Fruit fly (Drosophila melanogaster) whole organism, embryonic: ENCODE results near the gene CG14135.

Source experiments
- Atf6 ChIP-seq: fragments of 200-800 bp; sonication (Bioruptor generic); IDR thresholded peaks from 2 replicates; pipeline ENCODE4 v1.3.6; 2022; ENCODE audit warnings: missing biosample characterization, missing genetic modification characterization
- CG10543 ChIP-seq: fragments of 200-800 bp; sonication (Bioruptor generic); optimal IDR thresholded peaks from 3 replicates; lab custom pipeline; 2017; ENCODE audit warnings: missing biosample characterization, mild to moderate bottlenecking, missing genetic modification characterization, moderate library complexity
- CG10959 ChIP-seq: fragments of 200-800 bp; sonication (Bioruptor generic); IDR thresholded peaks from 2 replicates; pipeline ENCODE4 v1.3.6; 2022; ENCODE audit warnings: missing biosample characterization, missing genetic modification characterization
- CG10979 ChIP-seq: fragments of 200-800 bp; sonication (Bioruptor generic); optimal IDR thresholded peaks from 2 replicates; lab custom pipeline; 2018; ENCODE audit warnings: missing biosample characterization, mild to moderate bottlenecking, missing genetic modification characterization, moderate library complexity
- CG14441 ChIP-seq: fragments of 200-800 bp; sonication (Bioruptor generic); IDR thresholded peaks from 2 replicates; pipeline ENCODE4 v1.3.6; 2022; ENCODE audit warnings: missing biosample characterization, missing genetic modification characterization
- CG17568 ChIP-seq: fragments of 200-800 bp; sonication (Bioruptor generic); optimal IDR thresholded peaks from 2 replicates; lab custom pipeline; 2018; ENCODE audit warnings: missing biosample characterization, mild to moderate bottlenecking, missing genetic modification characterization, moderate library complexity
- CG18764 ChIP-seq: fragments of 200-800 bp; sonication (Bioruptor generic); optimal IDR thresholded peaks from 3 replicates; lab custom pipeline; 2016; ENCODE audit warnings: missing biosample characterization, missing genetic modification characterization
- CG2199 ChIP-seq: fragments of 200-800 bp; sonication (Bioruptor generic); IDR thresholded peaks from 3 replicates; pipeline ENCODE4 v1.3.6; 2022; ENCODE audit warnings: missing biosample characterization, missing genetic modification characterization
- CG42726 ChIP-seq: fragments of 200-800 bp; sonication (Bioruptor generic); IDR thresholded peaks from 2 replicates; pipeline ENCODE4 v1.3.6; 2022; ENCODE audit warnings: missing biosample characterization, missing genetic modification characterization; ENCODE audit not compliant: partially characterized antibody
- CG43689 ChIP-seq: fragments of 200-800 bp; sonication (Bioruptor generic); IDR thresholded peaks from 2 replicates; pipeline ENCODE4 v1.3.6; 2022; ENCODE audit warnings: missing biosample characterization, missing genetic modification characterization
- CG8089 ChIP-seq: fragments of 200-800 bp; sonication (Bioruptor generic); optimal IDR thresholded peaks from 3 replicates; lab custom pipeline; 2016; ENCODE audit warnings: missing biosample characterization, missing genetic modification characterization
- CG8290 ChIP-seq, 3 experiments: fragments of 200-800 bp; sonication (Bioruptor generic); optimal IDR thresholded peaks; 2 replicates each; lab custom pipeline; 2016 to 2019; ENCODE audit warnings: missing biosample characterization in 3 of 3, missing genetic modification characterization in 3 of 3, mild to moderate bottlenecking in 2 of 3, moderate library complexity in 1 of 3
- Eip74EF ChIP-seq, 2 experiments: fragments of 200-800 bp in 1 of 2; fragments of >200 bp in 1 of 2; sonication (Bioruptor generic) in 1 of 2; optimal IDR thresholded peaks; 2 replicates each; lab custom pipeline; 2017 to 2019; ENCODE audit warnings: missing biosample characterization in 2 of 2, missing genetic modification characterization in 2 of 2, mild to moderate bottlenecking in 1 of 2, moderate library complexity in 1 of 2
- Fer1 ChIP-seq: fragments of 200-800 bp; sonication (Bioruptor generic); optimal IDR thresholded peaks from 2 replicates; lab custom pipeline; 2017; ENCODE audit warnings: missing biosample characterization, mild to moderate bottlenecking, missing genetic modification characterization
- HLHmδ ChIP-seq: fragments of 200-800 bp; sonication (Bioruptor generic); optimal IDR thresholded peaks from 2 replicates; lab custom pipeline; 2018; ENCODE audit warnings: missing biosample characterization, mild to moderate bottlenecking, missing genetic modification characterization, moderate library complexity
- Hey ChIP-seq: fragments of 200-800 bp; sonication (Bioruptor generic); optimal IDR thresholded peaks from 3 replicates; lab custom pipeline; 2018; ENCODE audit warnings: missing biosample characterization, mild to moderate bottlenecking, missing genetic modification characterization
- Lim3 ChIP-seq: fragments of 200-800 bp; sonication (Bioruptor generic); IDR thresholded peaks from 2 replicates; pipeline ENCODE4 v1.3.6; 2022; ENCODE audit warnings: missing biosample characterization, missing genetic modification characterization
- Optix ChIP-seq: fragments of 200-800 bp; sonication (Bioruptor generic); IDR thresholded peaks from 3 replicates; pipeline ENCODE4 v1.3.6; 2022; ENCODE audit warnings: missing biosample characterization, missing genetic modification characterization
- ash1 ChIP-seq: fragments of 200-800 bp; sonication (Bioruptor generic); optimal IDR thresholded peaks from 2 replicates; lab custom pipeline; 2018; ENCODE audit warnings: missing biosample characterization, mild to moderate bottlenecking, missing genetic modification characterization
- bsh ChIP-seq, 2 experiments: fragments of 200-800 bp; sonication (Bioruptor generic); optimal IDR thresholded peaks; 2 replicates each; lab custom pipeline; 2017 to 2018; ENCODE audit warnings: mild to moderate bottlenecking in 2 of 2, missing biosample characterization in 2 of 2, missing genetic modification characterization in 2 of 2, moderate library complexity in 1 of 2
- chinmo ChIP-seq: fragments of 200-800 bp; sonication (Bioruptor generic); IDR thresholded peaks from 4 replicates; pipeline ENCODE4 v1.3.6; 2022; ENCODE audit warnings: missing biosample characterization, missing genetic modification characterization; ENCODE audit not compliant: partially characterized antibody
- chn ChIP-seq: fragments of 200-800 bp; sonication (Bioruptor generic); optimal IDR thresholded peaks from 2 replicates; lab custom pipeline; 2016; ENCODE audit warnings: missing biosample characterization, missing genetic modification characterization
- ci ChIP-seq: fragments of 200-800 bp; sonication (Bioruptor generic); IDR thresholded peaks from 3 replicates; pipeline ENCODE4 v1.3.6; 2022; ENCODE audit warnings: missing biosample characterization, missing genetic modification characterization
- corto ChIP-seq: fragments of 200-800 bp; sonication (Bioruptor generic); optimal IDR thresholded peaks from 2 replicates; lab custom pipeline; 2016; ENCODE audit warnings: missing biosample characterization, mild to moderate bottlenecking, missing genetic modification characterization, moderate library complexity
- croc ChIP-seq: fragments of 200-800 bp; sonication (Bioruptor generic); conservative IDR thresholded peaks from 3 replicates; pipeline ENCODE4 v1.3.6; 2022; ENCODE audit warnings: missing biosample characterization, missing genetic modification characterization
- dmrt11E ChIP-seq: fragments of 200-800 bp; sonication (Bioruptor generic); optimal IDR thresholded peaks from 3 replicates; lab custom pipeline; 2018; ENCODE audit warnings: missing biosample characterization, mild to moderate bottlenecking, missing genetic modification characterization, moderate library complexity
- ewg ChIP-seq: fragments of 200-800 bp; sonication (Bioruptor generic); optimal IDR thresholded peaks from 3 replicates; lab custom pipeline; 2017; ENCODE audit warnings: mild to moderate bottlenecking, missing biosample characterization, missing genetic modification reagents, missing genetic modification characterization
- gcm2 ChIP-seq: fragments of 200-800 bp; sonication (Bioruptor generic); optimal IDR thresholded peaks from 2 replicates; lab custom pipeline; 2016; ENCODE audit warnings: missing biosample characterization, missing genetic modification characterization
- gfzf ChIP-seq: fragments of 200-800 bp; sonication (Bioruptor generic); optimal IDR thresholded peaks from 2 replicates; lab custom pipeline; 2016; ENCODE audit warnings: missing biosample characterization, mild to moderate bottlenecking, missing genetic modification characterization, moderate library complexity
- grau ChIP-seq: fragments of 200-800 bp; optimal IDR thresholded peaks from 3 replicates; lab custom pipeline; 2019; ENCODE audit warnings: missing biosample characterization, mild to moderate bottlenecking, missing genetic modification characterization, moderate library complexity
- hbn ChIP-seq: fragments of 200-800 bp; sonication (Bioruptor generic); IDR thresholded peaks from 2 replicates; pipeline ENCODE4 v1.3.6; 2022; ENCODE audit warnings: missing biosample characterization, missing genetic modification characterization; ENCODE audit not compliant: partially characterized antibody
- ind ChIP-seq: fragments of 200-800 bp; sonication (Bioruptor generic); optimal IDR thresholded peaks from 3 replicates; lab custom pipeline; 2016; ENCODE audit warnings: missing biosample characterization, missing genetic modification characterization
- kah ChIP-seq: fragments of 200-800 bp; sonication (Bioruptor generic); optimal IDR thresholded peaks from 2 replicates; lab custom pipeline; 2018; ENCODE audit warnings: missing biosample characterization, mild to moderate bottlenecking, missing genetic modification characterization
- kay ChIP-seq: fragments of 200-800 bp; sonication (Bioruptor generic); optimal IDR thresholded peaks from 2 replicates; lab custom pipeline; 2016; ENCODE audit warnings: missing biosample characterization, missing genetic modification characterization
- kni ChIP-seq: fragments of 200-800 bp; sonication (Bioruptor generic); optimal IDR thresholded peaks from 3 replicates; lab custom pipeline; 2017; ENCODE audit warnings: mild to moderate bottlenecking, missing biosample characterization, missing genetic modification reagents, missing genetic modification characterization
- lab ChIP-seq: fragments of 200-800 bp; sonication (Bioruptor generic); optimal IDR thresholded peaks from 3 replicates; lab custom pipeline; 2017; ENCODE audit warnings: missing biosample characterization, missing genetic modification characterization, mild to moderate bottlenecking, moderate library complexity, missing genetic modification reagents
- luna ChIP-seq: fragments of 200-800 bp; sonication (Bioruptor generic); optimal IDR thresholded peaks from 2 replicates; lab custom pipeline; 2016; ENCODE audit warnings: missing biosample characterization, missing genetic modification characterization
- mam ChIP-seq: fragments of 200-800 bp; sonication (Bioruptor generic); optimal IDR thresholded peaks from 3 replicates; lab custom pipeline; 2016; ENCODE audit warnings: missing biosample characterization, missing genetic modification characterization
- mld ChIP-seq: fragments of 200-800 bp; sonication (Bioruptor generic); IDR thresholded peaks from 3 replicates; pipeline ENCODE4 v1.3.6; 2022; ENCODE audit warnings: missing biosample characterization, missing genetic modification characterization; ENCODE audit not compliant: partially characterized antibody
- nerfin-1 ChIP-seq: fragments of 200-800 bp; sonication (Bioruptor generic); optimal IDR thresholded peaks from 3 replicates; lab custom pipeline; 2019; ENCODE audit warnings: missing biosample characterization, mild to moderate bottlenecking, missing genetic modification characterization, moderate library complexity
- phol ChIP-seq: fragments of 200-800 bp; sonication (Bioruptor generic); optimal IDR thresholded peaks from 3 replicates; lab custom pipeline; 2018; ENCODE audit warnings: missing biosample characterization, mild to moderate bottlenecking, missing genetic modification characterization, moderate library complexity
- pnt ChIP-seq: fragments of 200-800 bp; sonication (Bioruptor generic); optimal IDR thresholded peaks from 3 replicates; lab custom pipeline; 2016; ENCODE audit warnings: missing biosample characterization, missing genetic modification characterization
- pum ChIP-seq: fragments of 200-800 bp; sonication (Bioruptor generic); optimal IDR thresholded peaks from 2 replicates; lab custom pipeline; 2016; ENCODE audit warnings: missing biosample characterization, missing genetic modification characterization
- pzg ChIP-seq: fragments of 200-800 bp; sonication (Bioruptor generic); optimal IDR thresholded peaks from 3 replicates; lab custom pipeline; 2018; ENCODE audit warnings: missing biosample characterization, mild to moderate bottlenecking, missing genetic modification characterization, moderate library complexity
- row ChIP-seq: fragments of 200-800 bp; sonication (Bioruptor generic); IDR thresholded peaks from 3 replicates; pipeline ENCODE4 v1.3.6; 2022; ENCODE audit warnings: missing biosample characterization, missing genetic modification characterization
- tgo ChIP-seq: fragments of 200-800 bp; sonication (Bioruptor generic); IDR thresholded peaks from 3 replicates; pipeline ENCODE4 v1.3.6; 2022; ENCODE audit warnings: missing biosample characterization, missing genetic modification characterization
- tup ChIP-seq: fragments of 200-800 bp; sonication (Bioruptor generic); optimal IDR thresholded peaks from 2 replicates; lab custom pipeline; 2016; ENCODE audit warnings: missing biosample characterization, mild to moderate bottlenecking, missing genetic modification characterization, moderate library complexity
- wek ChIP-seq: fragments of 200-800 bp; sonication (Bioruptor generic); optimal IDR thresholded peaks from 3 replicates; lab custom pipeline; 2018; ENCODE audit warnings: missing biosample characterization, mild to moderate bottlenecking, missing genetic modification characterization, moderate library complexity
- zen ChIP-seq: fragments of 200-800 bp; sonication (Bioruptor generic); optimal IDR thresholded peaks from 3 replicates; lab custom pipeline; 2018; ENCODE audit warnings: missing biosample characterization, mild to moderate bottlenecking, missing genetic modification characterization, moderate library complexity

Gene CG14135

DNA sequence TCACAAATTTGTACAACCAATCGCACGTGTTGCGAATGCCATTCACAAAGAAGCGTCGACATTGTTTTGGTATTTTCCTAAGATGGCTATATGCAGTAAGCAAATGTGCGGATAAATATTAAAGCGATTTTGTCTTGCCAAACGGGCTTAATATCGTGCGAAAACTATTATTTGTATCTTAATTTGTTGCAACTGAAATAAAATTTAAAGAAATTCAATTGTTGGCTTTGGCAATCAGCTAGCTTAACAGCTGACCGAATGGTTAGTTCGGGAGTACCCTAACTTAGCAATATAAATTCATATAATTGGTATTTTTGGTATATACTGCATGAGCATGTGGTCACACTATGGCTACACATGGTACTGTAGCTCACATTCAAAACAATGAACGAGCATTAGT, 43.0 kb upstream of the CG14135 start, which contains the start of the genes RIOK1 and Polr3H (continued):
- peak; percentile 74 for TF ChIP-seq tgo (GFP tag; lab: Robert Waterston, UW)
- peak; percentile 94 for TF ChIP-seq wek (GFP tag; lab: Kevin White, UChicago)
- peak; percentile 31 for TF ChIP-seq CG8290 (GFP tag; optimal IDR thresholded peaks at IDR 0.05; lab: Kevin White, UChicago)
- no peak for TF ChIP-seq CG8290 (tag; optimal IDR thresholded peaks at IDR 0.05; lab: Kevin White, UChicago)
- TF ChIP-seq hbn (GFP tag; lab: Robert Waterston, UW), result no peak
- TF ChIP-seq ewg (GFP tag; lab: Kevin White, UChicago), result peak; percentile 34
- no peak for TF ChIP-seq nerfin-1
- no peak for TF ChIP-seq ash1
- peak; percentile 83 for TF ChIP-seq mam
- TF ChIP-seq kah (GFP tag; lab: Kevin White, UChicago), result no peak
- TF ChIP-seq tup (GFP tag; lab: Kevin White, UChicago), result peak; percentile 4
- no peak for TF ChIP-seq luna (GFP tag; lab: Kevin White, UChicago)
- no peak for TF ChIP-seq Hey
- 0 out of 2 replicates have a peak, but pooled peaks have one; percentile 69 for TF ChIP-seq CG14441
- TF ChIP-seq pum, result peak; percentile 75
- TF ChIP-seq HLHmδ (GFP tag; lab: Kevin White, UChicago), result no peak
- no peak for TF ChIP-seq kay (GFP tag; lab: Kevin White, UChicago)
- peak; percentile 62 for TF ChIP-seq gfzf (GFP tag; lab: Kevin White, UChicago)
- TF ChIP-seq chn (GFP tag; lab: Kevin White, UChicago), result peak; percentile 81
- no peak for TF ChIP-seq CG43689
- TF ChIP-seq mld (GFP tag; lab: Robert Waterston, UW), result no peak
- TF ChIP-seq phol, result peak; percentile 96
- TF ChIP-seq croc (GFP tag; lab: Robert Waterston, UW), result no peak
- peak; percentile 65; the same call in 2 of the 3 replicates for TF ChIP-seq ci (GFP tag; lab: Robert Waterston, UW)
- TF ChIP-seq CG17568 (GFP tag; lab: Kevin White, UChicago), result no peak
- TF ChIP-seq Optix (GFP tag; lab: Robert Waterston, UW), result no peak; the same call in none of the 3 replicates
- TF ChIP-seq kni, result no peak
- TF ChIP-seq CG2199 (GFP tag; lab: Robert Waterston, UW), result 0 out of 3 replicates have a peak, but pooled peaks have one; percentile 20
- TF ChIP-seq Fer1 (GFP tag; lab: Kevin White, UChicago), result no peak
- peak; percentile 40 for TF ChIP-seq CG8089 (GFP tag; lab: Kevin White, UChicago)
- no peak for TF ChIP-seq Lim3
- TF ChIP-seq grau (tag; lab: Kevin White, UChicago), result no peak
- peak; percentile 76 for TF ChIP-seq ind (GFP tag; lab: Kevin White, UChicago)
- peak; percentile 35 for TF ChIP-seq zen (tag; lab: Kevin White, UChicago)
- no peak for TF ChIP-seq CG10543
- TF ChIP-seq row (GFP tag; lab: Robert Waterston, UW), result peak; percentile 88
- no peak for TF ChIP-seq CG42726
- no peak for TF ChIP-seq CG18764 (GFP tag; lab: Kevin White, UChicago)
- peak; percentile 46 for TF ChIP-seq dmrt11E (tag; lab: Kevin White, UChicago)
- no peak for TF ChIP-seq corto (GFP tag; lab: Kevin White, UChicago)
- peak; percentile 62 for TF ChIP-seq gcm2 (GFP tag; lab: Kevin White, UChicago)
- TF ChIP-seq CG10959 (GFP tag; lab: Robert Waterston, UW), result no peak
- no peak for TF ChIP-seq chinmo
- TF ChIP-seq Atf6 (GFP tag; lab: Robert Waterston, UW), result peak; percentile 54; the same call in 1 of the 2 replicates
- no peak for TF ChIP-seq lab (GFP tag; lab: Kevin White, UChicago)
- TF ChIP-seq Eip74EF (GFP tag; optimal IDR thresholded peaks at IDR 0.05; lab: Kevin White, UChicago), result no peak
- TF ChIP-seq bsh (GFP tag; optimal IDR thresholded peaks at IDR 0.05; lab: Kevin White, UChicago), result no peak
- peak; percentile 55 for TF ChIP-seq CG10979 (tag; lab: Kevin White, UChicago)
- TF ChIP-seq pnt, result peak; percentile 32
- TF ChIP-seq pzg (GFP tag; lab: Kevin White, UChicago), result peak; percentile 75
